6 worm cellular contexts compared by ENCODE assay signal in genomic region chrII:732393-732792, ce11.
TF ChIP-seq lines count a peak whose summit lies in the region.

No protein-coding gene starts in this region.

TF ChIP-seq in whole organism, L1 larva, 84 proteins besides CTCF, POLR2A, EP300 and RAD21 (continues in another document):
- TF ChIP-seq lsy-2 (tag; optimal IDR thresholded peaks at IDR 0.05; lab: Kevin White, UChicago): peak; percentile 56 to 66
- TF ChIP-seq blmp-1 (tag; optimal IDR thresholded peaks at IDR 0.05; lab: Kevin White, UChicago): no peak
- TF ChIP-seq lin-13 (GFP tag; optimal IDR thresholded peaks at IDR 0.05; lab: Kevin White, UChicago): peak; percentile 8
- TF ChIP-seq xbp-1 (tag; optimal IDR thresholded peaks at IDR 0.05; lab: Kevin White, UChicago): no peak
- no peak for TF ChIP-seq sup-37 (GFP tag; optimal IDR thresholded peaks at IDR 0.05; lab: Kevin White, UChicago)
- no peak for TF ChIP-seq sox-4 (tag; optimal IDR thresholded peaks at IDR 0.05; lab: Kevin White, UChicago)
- no peak for TF ChIP-seq ceh-63 (GFP tag; optimal IDR thresholded peaks at IDR 0.05; lab: Kevin White, UChicago)
- TF ChIP-seq efl-1 (optimal IDR thresholded peaks at IDR 0.05; lab: Kevin White, UChicago): no peak
- peak in 1 of 2 experiments; percentile 54 for TF ChIP-seq efl-1 (GFP tag; optimal IDR thresholded peaks at IDR 0.05 in 1 of 2; lab: Kevin White, UChicago)
- TF ChIP-seq C04F5.9 (tag; optimal IDR thresholded peaks at IDR 0.05; lab: Kevin White, UChicago): no peak
- TF ChIP-seq egl-13 (tag; optimal IDR thresholded peaks at IDR 0.05; lab: Kevin White, UChicago): no peak
- TF ChIP-seq snu-23 (GFP tag; optimal IDR thresholded peaks at IDR 0.05; lab: Kevin White, UChicago): no peak
- peak; percentile 33 for TF ChIP-seq nhr-85 (tag; lab: Kevin White, UChicago)
- no peak for TF ChIP-seq ets-5 (GFP tag; IDR thresholded peaks at IDR 0.05; lab: Robert Waterston, UW)
- no peak for TF ChIP-seq nhr-90 (tag; optimal IDR thresholded peaks at IDR 0.05; lab: Kevin White, UChicago; ENCODE audit: poor library complexity)
- TF ChIP-seq nhr-28 (tag; optimal IDR thresholded peaks at IDR 0.05; lab: Kevin White, UChicago): no peak

TF ChIP-seq in whole organism, L2 larva, 48 proteins besides CTCF, POLR2A, EP300 and RAD21:
- TF ChIP-seq mbf-1 (tag; optimal IDR thresholded peaks at IDR 0.05; lab: Kevin White, UChicago): no peak
- peak; percentile 42 to 86 for TF ChIP-seq lsy-2 (tag; optimal IDR thresholded peaks at IDR 0.05; lab: Kevin White, UChicago)
- TF ChIP-seq elt-3 (tag; optimal IDR thresholded peaks at IDR 0.05; lab: Kevin White, UChicago): no peak

TF ChIP-seq in whole organism, L3 larva, 47 proteins besides CTCF, POLR2A, EP300 and RAD21:
- TF ChIP-seq nhr-25 (tag; optimal IDR thresholded peaks at IDR 0.05; lab: Kevin White, UChicago) (no peak), elt-2 (tag; optimal IDR thresholded peaks at IDR 0.05; lab: Kevin White, UChicago) (peak; percentile 13)

TF ChIP-seq in whole organism, L4 larva, 104 proteins besides CTCF, POLR2A, EP300 and RAD21:
- TF ChIP-seq lsy-2 (tag; optimal IDR thresholded peaks at IDR 0.05; lab: Kevin White, UChicago) (peak; percentile 2 to 89), unc-62 (GFP tag; optimal IDR thresholded peaks at IDR 0.05 in 1 of 2; lab: Kevin White, UChicago) (no peak), unc-62 (tag; optimal IDR thresholded peaks at IDR 0.05; lab: Kevin White, UChicago) (no peak), lin-13 (GFP tag; optimal IDR thresholded peaks at IDR 0.05; lab: Kevin White, UChicago) (peak; percentile 89)

TF ChIP-seq in whole organism, mixed stage, embryonic, 35 proteins besides CTCF, POLR2A, EP300 and RAD21:
- TF ChIP-seq lsy-2 (tag; optimal IDR thresholded peaks at IDR 0.05; lab: Kevin White, UChicago): peak; percentile 72
- no peak for TF ChIP-seq M03D4.4 (tag; optimal IDR thresholded peaks at IDR 0.05; lab: Kevin White, UChicago)
- no peak for TF ChIP-seq lin-32 (GFP tag; optimal IDR thresholded peaks at IDR 0.05; lab: Kevin White, UChicago)
- peak; percentile 30 for TF ChIP-seq lin-13 (tag; optimal IDR thresholded peaks at IDR 0.05; lab: Kevin White, UChicago)
- no peak for TF ChIP-seq ceh-83 (GFP tag; optimal IDR thresholded peaks at IDR 0.05; lab: Kevin White, UChicago)
- no peak for TF ChIP-seq ces-1 (GFP tag; optimal IDR thresholded peaks at IDR 0.05; lab: Kevin White, UChicago)

TF ChIP-seq in whole organism, young adult, 124 proteins besides CTCF, POLR2A, EP300 and RAD21:
- TF ChIP-seq C17E4.6 (GFP tag; IDR thresholded peaks at IDR 0.05; lab: Robert Waterston, UW) (no peak), lsl-1 (GFP tag; optimal IDR thresholded peaks at IDR 0.05; lab: Kevin White, UChicago) (peak; percentile 55), F33H1.4 (GFP tag; IDR thresholded peaks at IDR 0.05; lab: Robert Waterston, UW) (0 out of 2 replicates have a peak, but pooled peaks have one; percentile 9), athp-1 (tag; optimal IDR thresholded peaks at IDR 0.05; lab: Kevin White, UChicago) (peak; percentile 18)
